Worm (Caenorhabditis elegans) whole organism, L4 larva: ENCODE results near the gene fbxb-104.

ENCODE experiments used
- D1046.2 ChIP-seq: fragments of 200-800 bp; sonication (Bioruptor generic); IDR thresholded peaks from 2 replicates; pipeline ENCODE4 v1.3.6; 2022; ENCODE audit warnings: missing genetic modification characterization, missing compliant biosample characterization
- F10B5.3 ChIP-seq: sonication (generic microtip); optimal IDR thresholded peaks from 2 replicates; lab custom pipeline; 2016; ENCODE audit warnings: mild to moderate bottlenecking, missing genetic modification characterization, missing compliant biosample characterization
- F26F4.8 ChIP-seq: fragments of 200-800 bp; sonication (Bioruptor generic); conservative IDR thresholded peaks from 2 replicates; pipeline ENCODE4 v1.3.6; 2022; ENCODE audit warnings: missing genetic modification characterization, missing compliant biosample characterization
- F37D6.2 ChIP-seq: sonication (generic microtip); optimal IDR thresholded peaks from 2 replicates; lab custom pipeline; 2016; ENCODE audit warnings: mild to moderate bottlenecking, missing genetic modification characterization, missing compliant biosample characterization
- F44E2.7 ChIP-seq: fragments of 200-800 bp; sonication (Bioruptor generic); IDR thresholded peaks from 2 replicates; pipeline ENCODE4 v2.1.2; 2022; ENCODE audit warnings: missing genetic modification characterization, missing compliant biosample characterization
- R02D3.7 ChIP-seq: fragments of 150-350 bp; sonication (generic microtip); optimal IDR thresholded peaks from 3 replicates; lab custom pipeline; 2014; ENCODE audit warnings: missing biosample characterization, missing genetic modification characterization
- Y48G9A.11 ChIP-seq: fragments of 200-800 bp; sonication (Bioruptor generic); IDR thresholded peaks from 2 replicates; pipeline ENCODE4 v1.3.6; 2022; ENCODE audit warnings: missing genetic modification reagents, missing genetic modification characterization, missing compliant biosample characterization
- Y5F2A.4 ChIP-seq: fragments of 200-800 bp; sonication (Bioruptor generic); optimal IDR thresholded peaks from 2 replicates; lab custom pipeline; 2018; ENCODE audit warnings: mild to moderate bottlenecking, missing genetic modification characterization, missing compliant biosample characterization
- Y75B8A.6 ChIP-seq: fragments of 200-800 bp; sonication (Bioruptor generic); IDR thresholded peaks from 2 replicates; pipeline ENCODE4 v1.3.6; 2022; ENCODE audit warnings: missing genetic modification reagents, missing genetic modification characterization, missing compliant biosample characterization
- ZK337.2 ChIP-seq: fragments of 200-800 bp; sonication (Bioruptor generic); IDR thresholded peaks from 2 replicates; pipeline ENCODE4 v1.3.6; 2022; ENCODE audit warnings: missing genetic modification reagents, missing genetic modification characterization, missing compliant biosample characterization
- ZK546.5 ChIP-seq, 2 experiments: sonication (generic microtip); optimal IDR thresholded peaks; 2 replicates each; lab custom pipeline; 2017; ENCODE audit warnings: missing biosample characterization in 2 of 2, missing genetic modification characterization in 2 of 2
- aly-2 ChIP-seq: sonication (generic microtip); optimal IDR thresholded peaks from 2 replicates; lab custom pipeline; 2018; ENCODE audit warnings: missing biosample characterization, missing genetic modification characterization
- ceh-20 ChIP-seq: fragments of 200-800 bp; sonication (Bioruptor generic); IDR thresholded peaks from 2 replicates; pipeline ENCODE4 v1.3.6; 2022; ENCODE audit warnings: missing genetic modification reagents, missing genetic modification characterization, missing compliant biosample characterization
- ceh-44 ChIP-seq: fragments of 200-800 bp; sonication (Bioruptor generic); IDR thresholded peaks from 2 replicates; pipeline ENCODE4 v1.3.6; 2022; ENCODE audit warnings: missing genetic modification reagents, missing genetic modification characterization, missing compliant biosample characterization
- ctbp-1 ChIP-seq: fragments of 200-800 bp; sonication (Bioruptor generic); IDR thresholded peaks from 2 replicates; pipeline ENCODE4 v1.3.6; 2022; ENCODE audit warnings: missing genetic modification reagents, missing genetic modification characterization, missing compliant biosample characterization
- daf-16 ChIP-seq, 3 experiments: sonication (generic microtip); optimal IDR thresholded peaks; 2 replicates each; lab custom pipeline; 2016 to 2017; ENCODE audit warnings: missing genetic modification characterization in 3 of 3, missing genetic modification reagents in 3 of 3, mild to moderate bottlenecking in 2 of 3, missing compliant biosample characterization in 2 of 3, missing biosample characterization in 1 of 3, moderate library complexity in 1 of 3
- dmd-8 ChIP-seq: fragments of 200-800 bp; sonication (Bioruptor generic); IDR thresholded peaks from 2 replicates; pipeline ENCODE4 v1.3.6; 2022; ENCODE audit warnings: missing genetic modification characterization, missing compliant biosample characterization
- dmd-9 ChIP-seq: fragments of 200-800 bp; sonication (Bioruptor generic); IDR thresholded peaks from 2 replicates; pipeline ENCODE4 v1.3.6; 2022; ENCODE audit warnings: missing genetic modification reagents, missing genetic modification characterization, missing compliant biosample characterization
- dve-1 ChIP-seq: sonication (generic microtip); optimal IDR thresholded peaks from 2 replicates; lab custom pipeline; 2017; ENCODE audit warnings: antibody characterized with exemption, mild to moderate bottlenecking, missing genetic modification characterization, missing compliant biosample characterization; ENCODE audit not compliant: insufficient read depth
- egl-27 ChIP-seq: sonication (generic microtip); optimal IDR thresholded peaks from 3 replicates; lab custom pipeline; 2017; ENCODE audit warnings: missing biosample characterization, missing genetic modification reagents, missing genetic modification characterization
- egl-43 ChIP-seq: fragments of 200-800 bp; sonication (Bioruptor generic); IDR thresholded peaks from 2 replicates; pipeline ENCODE4 v1.3.6; 2022; ENCODE audit warnings: missing genetic modification reagents, missing genetic modification characterization, missing compliant biosample characterization
- gei-8 ChIP-seq: fragments of 200-800 bp; sonication (Bioruptor generic); optimal IDR thresholded peaks from 2 replicates; lab custom pipeline; 2018; ENCODE audit warnings: mild to moderate bottlenecking, missing genetic modification characterization, missing compliant biosample characterization
- hlh-30 ChIP-seq: sonication (generic microtip); optimal IDR thresholded peaks from 2 replicates; lab custom pipeline; 2017; ENCODE audit warnings: antibody characterized with exemption, mild to moderate bottlenecking, missing genetic modification characterization, missing compliant biosample characterization; ENCODE audit not compliant: insufficient read depth
- hmg-1.1 ChIP-seq: fragments of 200-800 bp; sonication (Bioruptor generic); IDR thresholded peaks from 2 replicates; pipeline ENCODE4 v1.3.6; 2022; ENCODE audit warnings: missing genetic modification reagents, missing genetic modification characterization, missing compliant biosample characterization
- lim-7 ChIP-seq: fragments of 200-800 bp; sonication (Bioruptor generic); IDR thresholded peaks from 2 replicates; pipeline ENCODE4 v1.3.6; 2022; ENCODE audit warnings: missing genetic modification characterization, missing compliant biosample characterization
- lin-13 ChIP-seq: fragments of 150-350 bp; optimal IDR thresholded peaks from 2 replicates; lab custom pipeline; 2014; ENCODE audit warnings: missing biosample characterization, missing genetic modification reagents, missing genetic modification characterization
- lin-29 ChIP-seq: fragments of 200-800 bp; sonication (Bioruptor generic); IDR thresholded peaks from 2 replicates; pipeline ENCODE4 v1.3.6; 2022; ENCODE audit warnings: missing genetic modification reagents, missing genetic modification characterization, missing compliant biosample characterization
- lin-38 ChIP-seq: fragments of 200-800 bp; sonication (Bioruptor generic); IDR thresholded peaks from 2 replicates; pipeline ENCODE4 v1.3.6; 2022; ENCODE audit warnings: missing genetic modification reagents, missing genetic modification characterization, missing compliant biosample characterization
- lir-3 ChIP-seq: sonication (generic microtip); optimal IDR thresholded peaks from 2 replicates; lab custom pipeline; 2016; ENCODE audit warnings: mild to moderate bottlenecking, missing genetic modification characterization, missing compliant biosample characterization
- lsy-2 ChIP-seq, 2 experiments: fragments of 150-350 bp in 1 of 2; sonication (generic microtip) in 1 of 2; optimal IDR thresholded peaks; 2 replicates each; lab custom pipeline; 2014 to 2017; ENCODE audit warnings: missing biosample characterization in 2 of 2, missing genetic modification characterization in 2 of 2
- mdl-1 ChIP-seq, 2 experiments: fragments of 150-350 bp in 1 of 2; sonication (generic microtip) in 1 of 2; optimal IDR thresholded peaks; 2 replicates each; lab custom pipeline; 2014 to 2017; ENCODE audit warnings: missing biosample characterization in 2 of 2, missing genetic modification characterization in 2 of 2
- mxl-3 ChIP-seq: fragments of 200-800 bp; sonication (Bioruptor generic); optimal IDR thresholded peaks from 2 replicates; lab custom pipeline; 2018; ENCODE audit warnings: mild to moderate bottlenecking, missing genetic modification characterization, missing compliant biosample characterization
- nhr-10 ChIP-seq: fragments of 150-350 bp; optimal IDR thresholded peaks from 2 replicates; lab custom pipeline; 2014; ENCODE audit warnings: missing biosample characterization, missing genetic modification characterization
- nhr-237 ChIP-seq: sonication (generic microtip); optimal IDR thresholded peaks from 2 replicates; lab custom pipeline; 2017; ENCODE audit warnings: missing biosample characterization, missing genetic modification characterization
- nhr-25 ChIP-seq: sonication (generic microtip); optimal IDR thresholded peaks from 2 replicates; lab custom pipeline; 2017; ENCODE audit warnings: missing genetic modification characterization, mild to moderate bottlenecking, missing compliant biosample characterization, antibody characterized with exemption, moderate library complexity, borderline replicate concordance; ENCODE audit not compliant: insufficient read depth
- nhr-28 ChIP-seq: fragments of 150-350 bp; optimal IDR thresholded peaks from 2 replicates; lab custom pipeline; 2014; ENCODE audit warnings: missing biosample characterization, missing genetic modification characterization
- nhr-41 ChIP-seq: fragments of 200-800 bp; sonication (Bioruptor generic); IDR thresholded peaks from 2 replicates; pipeline ENCODE4 v1.3.6; 2022; ENCODE audit warnings: missing genetic modification reagents, missing genetic modification characterization, missing compliant biosample characterization
- nhr-76 ChIP-seq: fragments of 150-350 bp; optimal IDR thresholded peaks from 2 replicates; lab custom pipeline; 2014; ENCODE audit warnings: missing biosample characterization, missing genetic modification characterization
- pha-4 ChIP-seq, 2 experiments: fragments of 150-350 bp in 1 of 2; fragments of 200-800 bp in 1 of 2; sonication (Bioruptor generic) in 1 of 2; IDR thresholded peaks in 1 of 2; optimal IDR thresholded peaks in 1 of 2; 2 replicates each; pipeline versions ENCODE4 v1.3.6 to Lab custom; 2014 to 2022; ENCODE audit warnings: missing genetic modification characterization in 2 of 2, missing genetic modification reagents in 2 of 2, missing biosample characterization in 1 of 2, missing compliant biosample characterization in 1 of 2
- php-3 ChIP-seq: fragments of 200-800 bp; sonication (Bioruptor generic); IDR thresholded peaks from 2 replicates; pipeline ENCODE4 v1.3.6; 2022; ENCODE audit warnings: missing genetic modification reagents, missing genetic modification characterization, missing compliant biosample characterization
- pqm-1 ChIP-seq: sonication (generic microtip); optimal IDR thresholded peaks from 2 replicates; lab custom pipeline; 2017; ENCODE audit warnings: missing biosample characterization, missing genetic modification characterization
- sdz-12 ChIP-seq: fragments of 200-800 bp; sonication (Bioruptor generic); optimal IDR thresholded peaks from 2 replicates; lab custom pipeline; 2018; ENCODE audit warnings: mild to moderate bottlenecking, missing genetic modification characterization, missing compliant biosample characterization
- snpc-1.2 ChIP-seq: fragments of 200-800 bp; sonication (Bioruptor generic); IDR thresholded peaks from 2 replicates; pipeline ENCODE4 v1.3.6; 2022; ENCODE audit warnings: missing genetic modification reagents, missing genetic modification characterization, missing compliant biosample characterization
- snpc-4 ChIP-seq: fragments of 150-350 bp; optimal IDR thresholded peaks from 2 replicates; lab custom pipeline; 2014; ENCODE audit warnings: missing biosample characterization, missing genetic modification characterization
- spr-1 ChIP-seq: sonication (generic microtip); optimal IDR thresholded peaks from 2 replicates; lab custom pipeline; 2016; ENCODE audit warnings: mild to moderate bottlenecking, missing genetic modification characterization, missing compliant biosample characterization
- unc-130 ChIP-seq: sonication (generic microtip); optimal IDR thresholded peaks from 2 replicates; lab custom pipeline; 2016; ENCODE audit warnings: missing genetic modification reagents, missing genetic modification characterization, missing compliant biosample characterization
- vab-7 ChIP-seq: fragments of 200-800 bp; sonication (Bioruptor generic); IDR thresholded peaks from 2 replicates; pipeline ENCODE4 v1.3.6; 2022; ENCODE audit warnings: missing genetic modification reagents, missing genetic modification characterization, missing compliant biosample characterization
- zag-1 ChIP-seq: fragments of 150-350 bp; optimal IDR thresholded peaks from 2 replicates; lab custom pipeline; 2014; ENCODE audit warnings: missing biosample characterization, missing genetic modification characterization
- ztf-7 ChIP-seq: fragments of 150-350 bp; optimal IDR thresholded peaks from 2 replicates; lab custom pipeline; 2014; ENCODE audit warnings: missing biosample characterization, missing genetic modification characterization

The fbxb-104 gene

ce11 chrII:3439244-3439698 lies 37.8 kb downstream of the fbxb-104 start (continued):
- TF ChIP-seq F37D6.2 (tag; lab: Kevin White, UChicago) (no peak), lir-3 (peak; percentile 48), lin-38 (GFP tag; lab: Robert Waterston, UW) (peak; percentile 81), lin-29 (no peak), D1046.2 (GFP tag; lab: Robert Waterston, UW) (peak; percentile 77; the same call in 1 of the 2 replicates), php-3 (peak; percentile 77), ZK546.5 (tag; optimal IDR thresholded peaks at IDR 0.05; lab: Kevin White, UChicago) (no peak), gei-8 (peak; percentile 91), snpc-4 (tag; lab: Kevin White, UChicago) (no peak), F44E2.7 (GFP tag; lab: Robert Waterston, UW) (peak; percentile 77; the same call in 1 of the 2 replicates), dve-1 (tag; lab: Kevin White, UChicago) (peak; percentile 55), nhr-28 (tag; lab: Kevin White, UChicago) (peak; percentile 68), ztf-7 (tag; lab: Kevin White, UChicago) (no peak), unc-130 (peak; percentile 60), Y75B8A.6 (GFP tag; lab: Robert Waterston, UW) (no peak; the same call in 1 of the 2 replicates), egl-27 (tag; lab: Kevin White, UChicago) (no peak), nhr-41 (0 out of 2 replicates have a peak, but pooled peaks have one; percentile 45), mdl-1 (tag; optimal IDR thresholded peaks at IDR 0.05; lab: Kevin White, UChicago) (no peak), snpc-1.2 (GFP tag; lab: Robert Waterston, UW) (peak; percentile 80; the same call in 1 of the 2 replicates), F10B5.3 (tag; lab: Kevin White, UChicago) (no peak), Y48G9A.11 (peak; percentile 84), F26F4.8 (GFP tag; lab: Robert Waterston, UW) (peak; percentile 81), ctbp-1 (GFP tag; lab: Robert Waterston, UW) (peak; percentile 67), hmg-1.1 (GFP tag; lab: Robert Waterston, UW) (peak; percentile 75; the same call in 1 of the 2 replicates), vab-7 (GFP tag; lab: Robert Waterston, UW) (peak; percentile 84), ZK337.2 (no peak), dmd-8 (GFP tag; lab: Robert Waterston, UW) (peak; percentile 91), lsy-2 (tag; optimal IDR thresholded peaks at IDR 0.05; lab: Kevin White, UChicago) (peak in 1 of 2 experiments; percentile 63), ceh-44 (GFP tag; lab: Robert Waterston, UW) (peak; percentile 54; the same call in 1 of the 2 replicates), lin-13 (GFP tag; lab: Kevin White, UChicago) (peak; percentile 58), nhr-25 (tag; lab: Kevin White, UChicago) (no peak), lim-7 (GFP tag; lab: Robert Waterston, UW) (peak; percentile 72; the same call in 1 of the 2 replicates), ceh-20 (GFP tag; lab: Robert Waterston, UW) (peak; percentile 59; the same call in 1 of the 2 replicates), sdz-12 (GFP tag; lab: Kevin White, UChicago) (peak; percentile 40), Y5F2A.4 (GFP tag; lab: Kevin White, UChicago) (peak; percentile 59), R02D3.7 (no peak), mxl-3 (GFP tag; lab: Kevin White, UChicago) (peak; percentile 38), pqm-1 (tag; lab: Kevin White, UChicago) (peak; percentile 67), pha-4 (GFP tag; IDR thresholded peaks at IDR 0.05; lab: Robert Waterston, UW) (peak; percentile 85), pha-4 (tag; optimal IDR thresholded peaks at IDR 0.05; lab: Kevin White, UChicago) (no peak), dmd-9 (GFP tag; lab: Robert Waterston, UW) (peak; percentile 78), nhr-76 (tag; lab: Kevin White, UChicago) (no peak), aly-2 (no peak), spr-1 (tag; lab: Kevin White, UChicago) (peak; percentile 32), hlh-30 (tag; lab: Kevin White, UChicago) (peak; percentile 30), daf-16 (GFP tag; optimal IDR thresholded peaks at IDR 0.05; lab: Kevin White, UChicago) (peak; percentile 63 to 90), daf-16 (tag; optimal IDR thresholded peaks at IDR 0.05; lab: Kevin White, UChicago) (peak; percentile 76), egl-43 (GFP tag; lab: Robert Waterston, UW) (peak; percentile 87), nhr-237 (tag; lab: Kevin White, UChicago) (no peak), nhr-10 (tag; lab: Kevin White, UChicago) (no peak), zag-1 (tag; lab: Kevin White, UChicago) (no peak)
